Comparison of ENCODE assay signal across 5 worm cellular contexts in the genomic region with DNA sequence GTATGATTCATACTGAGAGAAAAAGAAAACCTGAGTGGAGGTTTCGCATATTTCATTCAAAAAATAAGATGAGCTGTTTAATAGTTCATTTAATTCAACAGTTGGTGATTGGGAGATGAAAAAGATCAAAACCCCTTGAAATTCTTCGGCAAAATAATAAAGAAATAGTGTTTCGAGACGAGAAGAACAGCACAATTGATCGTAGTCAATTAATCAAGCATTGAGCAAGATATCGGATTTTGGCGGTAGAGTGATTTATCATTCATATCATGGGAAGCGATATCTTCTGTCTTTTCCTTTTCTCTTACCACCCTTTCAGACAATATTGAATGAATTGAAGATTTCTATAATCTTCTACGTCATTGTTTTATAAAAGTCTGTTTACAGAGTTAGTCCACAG.
A peak's percentile ranks its signal among the peaks of the same experiment; 100 is the strongest.
TF ChIP-seq lines count a peak whose summit lies in the region.

No protein-coding gene starts in this region.

TF ChIP-seq in whole organism, L1 larva, 84 proteins besides CTCF, POLR2A, EP300 and RAD21 (continues in another document):
- TF ChIP-seq fkh-8 (tag; optimal IDR thresholded peaks at IDR 0.05; lab: Kevin White, UChicago), result no peak
- TF ChIP-seq ceh-82 (tag; optimal IDR thresholded peaks at IDR 0.05; lab: Kevin White, UChicago), result no peak
- TF ChIP-seq sox-4 (tag; optimal IDR thresholded peaks at IDR 0.05; lab: Kevin White, UChicago), result no peak
- TF ChIP-seq tbx-2 (tag; optimal IDR thresholded peaks at IDR 0.05; lab: Kevin White, UChicago), result no peak
- TF ChIP-seq pag-3 (tag; optimal IDR thresholded peaks at IDR 0.05; lab: Kevin White, UChicago; ENCODE audit: borderline replicate concordance, insufficient read depth), result peak; percentile 6
- TF ChIP-seq lsy-2 (tag; optimal IDR thresholded peaks at IDR 0.05; lab: Kevin White, UChicago), result peak in 1 of 2 experiments; percentile 22
- TF ChIP-seq nhr-90 (tag; optimal IDR thresholded peaks at IDR 0.05; lab: Kevin White, UChicago; ENCODE audit: poor library complexity), result no peak
- no peak for TF ChIP-seq egl-27 (tag; optimal IDR thresholded peaks at IDR 0.05; lab: Kevin White, UChicago)
- TF ChIP-seq tlp-1 (tag; optimal IDR thresholded peaks at IDR 0.05; lab: Kevin White, UChicago), result no peak
- no peak for TF ChIP-seq grh-1 (GFP tag; IDR thresholded peaks at IDR 0.05; lab: Robert Waterston, UW)
- TF ChIP-seq ztf-4 (tag; optimal IDR thresholded peaks at IDR 0.05; lab: Kevin White, UChicago), result no peak
- no peak for TF ChIP-seq hlh-4 (tag; optimal IDR thresholded peaks at IDR 0.05; lab: Kevin White, UChicago)
- no peak for TF ChIP-seq ceh-88 (GFP tag; IDR thresholded peaks at IDR 0.05; lab: Robert Waterston, UW)
- peak; percentile 18 for TF ChIP-seq nhr-19 (GFP tag; conservative IDR thresholded peaks at IDR 0.05; lab: Robert Waterston, UW)
- peak; percentile 62 for TF ChIP-seq lin-39 (tag; optimal IDR thresholded peaks at IDR 0.05; lab: Kevin White, UChicago)
- peak; percentile 53 for TF ChIP-seq lin-14 (GFP tag; optimal IDR thresholded peaks at IDR 0.05; lab: Kevin White, UChicago)
- no peak for TF ChIP-seq ama-1 (optimal IDR thresholded peaks at IDR 0.05; lab: Kevin White, UChicago)

TF ChIP-seq in whole organism, L2 larva, 48 proteins besides CTCF, POLR2A, EP300 and RAD21:
- peak; percentile 4 for TF ChIP-seq mab-5 (tag; optimal IDR thresholded peaks at IDR 0.05; lab: Kevin White, UChicago)
- no peak for TF ChIP-seq elt-3 (tag; optimal IDR thresholded peaks at IDR 0.05; lab: Kevin White, UChicago)
TF ChIP-seq in whole organism, L2 larva: peak in this region for 1.

TF ChIP-seq in whole organism, L3 larva, 47 proteins besides CTCF, POLR2A, EP300 and RAD21:
- peak; percentile 10 for TF ChIP-seq lin-39 (tag; optimal IDR thresholded peaks at IDR 0.05; lab: Kevin White, UChicago)
- no peak for TF ChIP-seq ceh-9 (tag; optimal IDR thresholded peaks at IDR 0.05; lab: Kevin White, UChicago)
TF ChIP-seq in whole organism, L3 larva: peak in this region for 1.

TF ChIP-seq in whole organism, late embryonic, 69 proteins besides CTCF, POLR2A, EP300 and RAD21:
- peak; percentile 43 for TF ChIP-seq unc-55 (GFP tag; optimal IDR thresholded peaks at IDR 0.05; lab: Kevin White, UChicago)
- TF ChIP-seq ama-1 (optimal IDR thresholded peaks at IDR 0.05; lab: Kevin White, UChicago), result no peak
- TF ChIP-seq hlh-15 (tag; optimal IDR thresholded peaks at IDR 0.05; lab: Kevin White, UChicago), result no peak
- no peak for TF ChIP-seq odd-2 (tag; optimal IDR thresholded peaks at IDR 0.05; lab: Kevin White, UChicago)

TF ChIP-seq in whole organism, mixed stage, embryonic, 35 proteins besides CTCF, POLR2A, EP300 and RAD21:
- TF ChIP-seq unc-62 (GFP tag; optimal IDR thresholded peaks at IDR 0.05; lab: Kevin White, UChicago), result peak; percentile 26
- TF ChIP-seq pha-4 (tag; optimal IDR thresholded peaks at IDR 0.05; lab: Kevin White, UChicago), result no peak
- TF ChIP-seq lin-13 (tag; optimal IDR thresholded peaks at IDR 0.05; lab: Kevin White, UChicago), result no peak
- TF ChIP-seq elt-3 (tag; optimal IDR thresholded peaks at IDR 0.05; lab: Kevin White, UChicago), result no peak
- no peak for TF ChIP-seq nhr-12 (tag; optimal IDR thresholded peaks at IDR 0.05; lab: Kevin White, UChicago)
- TF ChIP-seq ceh-39 (tag; optimal IDR thresholded peaks at IDR 0.05; lab: Kevin White, UChicago), result no peak
- no peak for TF ChIP-seq snpc-4 (tag; optimal IDR thresholded peaks at IDR 0.05; lab: Kevin White, UChicago)

Comparison
In these comparisons a context has a peak if more than half of its experiments do, and no peak if none do; other contexts are left out.
1. Of the 10 proteins assayed by ChIP-seq in both whole organism, L1 larva and whole organism, late embryonic: peak only in whole organism, L1 larva: pag-3 and rnt-1; only in whole organism, late embryonic: none; in both: none; in neither: 8.